Worm (Caenorhabditis elegans) whole organism, L4 larva: ENCODE measurements around the gene F42A9.8.

Experiments
- aly-2 ChIP-seq: sonication (generic microtip); optimal IDR thresholded peaks from 2 replicates; lab custom pipeline; 2018; ENCODE audit warnings: missing biosample characterization, missing genetic modification characterization
- daf-12 ChIP-seq: fragments of 150-350 bp; optimal IDR thresholded peaks from 2 replicates; lab custom pipeline; 2014; ENCODE audit warnings: missing biosample characterization, missing genetic modification reagents, missing genetic modification characterization
- jun-1 ChIP-seq: fragments of 150-350 bp; optimal IDR thresholded peaks from 2 replicates; lab custom pipeline; 2014; ENCODE audit warnings: missing biosample characterization, missing genetic modification reagents, missing genetic modification characterization
- lsy-2 ChIP-seq, 2 experiments: fragments of 150-350 bp in 1 of 2; sonication (generic microtip) in 1 of 2; optimal IDR thresholded peaks; 2 replicates each; lab custom pipeline; 2014 to 2017; ENCODE audit warnings: missing biosample characterization in 2 of 2, missing genetic modification characterization in 2 of 2
- nhr-28 ChIP-seq: fragments of 150-350 bp; optimal IDR thresholded peaks from 2 replicates; lab custom pipeline; 2014; ENCODE audit warnings: missing biosample characterization, missing genetic modification characterization
- unc-39 ChIP-seq: sonication (generic microtip); optimal IDR thresholded peaks from 2 replicates; lab custom pipeline; 2017; ENCODE audit warnings: missing biosample characterization, missing genetic modification characterization
- zag-1 ChIP-seq: fragments of 150-350 bp; optimal IDR thresholded peaks from 2 replicates; lab custom pipeline; 2014; ENCODE audit warnings: missing biosample characterization, missing genetic modification characterization

ce11 chrIV:8648502-8648901 is 29.9 kb upstream of the F42A9.8 start, which contains the start of gene cyp-33E1:
- TF ChIP-seq lsy-2 (tag; optimal IDR thresholded peaks at IDR 0.05; lab: Kevin White, UChicago) (no peak), nhr-28 (tag; lab: Kevin White, UChicago) (no peak), unc-39 (tag; lab: Kevin White, UChicago) (no peak), aly-2 (tag; lab: Kevin White, UChicago) (no peak), zag-1 (tag; lab: Kevin White, UChicago) (no peak), jun-1 (no peak), daf-12 (tag; lab: Kevin White, UChicago) (no peak)
